Worm (Caenorhabditis elegans) whole organism, L1 larva: ENCODE results near the gene Y50D7A.1.

ENCODE experiments used
- aly-2 ChIP-seq: fragments of 150-350 bp; optimal IDR thresholded peaks from 2 replicates; lab custom pipeline; 2014; ENCODE audit warnings: missing biosample characterization, missing genetic modification characterization
- ama-1 ChIP-seq: fragments of 150-350 bp; optimal IDR thresholded peaks from 2 replicates; lab custom pipeline; 2014
- ceh-82 ChIP-seq, 3 experiments: fragments of 150-350 bp in 1 of 3; sonication (generic microtip) in 2 of 3; optimal IDR thresholded peaks; 2 replicates each; lab custom pipeline; 2014 to 2017; ENCODE audit warnings: missing biosample characterization in 3 of 3, missing genetic modification characterization in 3 of 3
- ces-1 ChIP-seq: fragments of 150-350 bp; optimal IDR thresholded peaks from 2 replicates; lab custom pipeline; 2014; ENCODE audit warnings: missing biosample characterization, missing genetic modification reagents, missing genetic modification characterization
- egl-27 ChIP-seq, 2 experiments: fragments of 150-350 bp in 1 of 2; sonication (generic microtip); optimal IDR thresholded peaks; 3 replicates each; lab custom pipeline; 2017 to 2018; ENCODE audit warnings: missing biosample characterization in 2 of 2, missing genetic modification characterization in 2 of 2, missing genetic modification reagents in 2 of 2
- irx-1 ChIP-seq: sonication (generic microtip); optimal IDR thresholded peaks from 2 replicates; lab custom pipeline; 2016; ENCODE audit warnings: missing genetic modification characterization, missing compliant biosample characterization
- lin-39 ChIP-seq: fragments of 150-350 bp; optimal IDR thresholded peaks from 2 replicates; lab custom pipeline; 2014; ENCODE audit warnings: missing biosample characterization, missing genetic modification reagents, missing genetic modification characterization
- mdl-1 ChIP-seq, 2 experiments: fragments of 150-350 bp; optimal IDR thresholded peaks; 2 replicates each; lab custom pipeline; 2014 to 2017; ENCODE audit warnings: missing biosample characterization in 2 of 2, missing genetic modification characterization in 2 of 2, inconsistent platforms in 1 of 2
- nhr-11 ChIP-seq: fragments of 150-350 bp; optimal IDR thresholded peaks from 2 replicates; lab custom pipeline; 2014; ENCODE audit warnings: missing biosample characterization, missing genetic modification characterization
- nhr-12 ChIP-seq: sonication (generic microtip); optimal IDR thresholded peaks from 2 replicates; lab custom pipeline; 2017; ENCODE audit warnings: missing biosample characterization, missing genetic modification characterization
- nhr-237 ChIP-seq: fragments of 150-350 bp; optimal IDR thresholded peaks from 2 replicates; lab custom pipeline; 2014; ENCODE audit warnings: missing biosample characterization, missing genetic modification characterization
- nhr-85 ChIP-seq: sonication (generic microtip); peaks from one replicate; lab custom pipeline; 2016; ENCODE audit warnings: missing genetic modification characterization, inconsistent platforms, missing compliant biosample characterization
- snpc-4 ChIP-seq: fragments of 150-350 bp; optimal IDR thresholded peaks from 2 replicates; lab custom pipeline; 2014; ENCODE audit warnings: missing biosample characterization, missing genetic modification characterization
- ztf-11 ChIP-seq, 2 experiments: sonication (generic microtip); optimal IDR thresholded peaks; 2 replicates each; lab custom pipeline; 2016 to 2017; ENCODE audit warnings: missing genetic modification characterization in 2 of 2, missing biosample characterization in 1 of 2, missing compliant biosample characterization in 1 of 2

ce11 chrIII:349511-350165 is 57.2 kb downstream of the Y50D7A.1 start:
- TF ChIP-seq mdl-1 (tag; optimal IDR thresholded peaks at IDR 0.05; lab: Kevin White, UChicago) (peak in 1 of 2 experiments; percentile 94), ztf-11 (tag; optimal IDR thresholded peaks at IDR 0.05; lab: Kevin White, UChicago) (peak in 1 of 2 experiments; percentile 86), irx-1 (peak; percentile 93), ces-1 (GFP tag; lab: Kevin White, UChicago) (no peak), nhr-85 (peak; percentile 98), nhr-12 (tag; lab: Kevin White, UChicago) (no peak), egl-27 (tag; optimal IDR thresholded peaks at IDR 0.05; lab: Kevin White, UChicago) (peak in 1 of 2 experiments; percentile 51), ceh-82 (tag; optimal IDR thresholded peaks at IDR 0.05; lab: Kevin White, UChicago) (peak; percentile 67 to 85 (median 79)), nhr-237 (tag; lab: Kevin White, UChicago) (peak; percentile 75), lin-39 (tag; lab: Kevin White, UChicago) (no peak), ama-1 (lab: Kevin White, UChicago) (peak; percentile 92), aly-2 (no peak), snpc-4 (tag; lab: Kevin White, UChicago) (peak; percentile 56), nhr-11 (tag; lab: Kevin White, UChicago) (peak; percentile 74)
